Worm (Caenorhabditis elegans): ENCODE data around the gene bgnt-1.4.

bgnt-1.4 gene

ce11 chrV:4788823-4789222 lies 28.0 kb downstream of the bgnt-1.4 start, which contains the start of gene R02F11.10:
TSS of gene R02F11.10 (plus strand) at chrV:4789123.
- TF ChIP-seq ref-1 (GFP tag; conservative IDR thresholded peaks at IDR 0.05) (no peak), ztf-23 (GFP tag; IDR thresholded peaks at IDR 0.05) (no peak), T22C8.4 (GFP tag; IDR thresholded peaks at IDR 0.05) (no peak), ztf-29 (GFP tag; IDR thresholded peaks at IDR 0.05) (no peak), cog-1 (tag; optimal IDR thresholded peaks at IDR 0.05) (no peak), med-1 (GFP tag; optimal IDR thresholded peaks at IDR 0.05; ENCODE audit: insufficient read depth) (no peak), klf-2 (GFP tag; conservative IDR thresholded peaks at IDR 0.05) (no peak), tab-1 (GFP tag; IDR thresholded peaks at IDR 0.05) (no peak), flt-1 (GFP tag; IDR thresholded peaks at IDR 0.05) (no peak)

ce11 chrV:4790368-4790767 lies 29.6 kb downstream of the bgnt-1.4 start, which contains the start of gene R02F11.12:
TSS of gene R02F11.12 (plus strand) at chrV:4790668.
- no peak for TF ChIP-seq flt-1 (GFP tag; IDR thresholded peaks at IDR 0.05)
- TF ChIP-seq ref-1 (GFP tag; conservative IDR thresholded peaks at IDR 0.05) = no peak
- no peak for TF ChIP-seq T22C8.4 (GFP tag; IDR thresholded peaks at IDR 0.05)
- TF ChIP-seq ztf-23 (GFP tag; IDR thresholded peaks at IDR 0.05) = no peak

- TF ChIP-seq flt-1 (GFP tag; IDR thresholded peaks at IDR 0.05) = no peak
- TF ChIP-seq ref-1 (GFP tag; conservative IDR thresholded peaks at IDR 0.05) = no peak
- TF ChIP-seq klf-2 (GFP tag; conservative IDR thresholded peaks at IDR 0.05) = no peak
- TF ChIP-seq med-1 (GFP tag; optimal IDR thresholded peaks at IDR 0.05; ENCODE audit: insufficient read depth) = no peak
- TF ChIP-seq cog-1 (tag; optimal IDR thresholded peaks at IDR 0.05) = no peak
- no peak for TF ChIP-seq tab-1 (GFP tag; IDR thresholded peaks at IDR 0.05)
- TF ChIP-seq ztf-23 (GFP tag; IDR thresholded peaks at IDR 0.05) = no peak
- TF ChIP-seq ztf-29 (GFP tag; IDR thresholded peaks at IDR 0.05) = no peak
- TF ChIP-seq T22C8.4 (GFP tag; IDR thresholded peaks at IDR 0.05) = no peak
Measured at ce11 chrV:4791569-4791968, 30.8 kb downstream of the bgnt-1.4 start, which contains the start of gene R02F11.11. TSS of gene R02F11.11 (plus strand) at chrV:4791869.

ce11 chrV:4794308-4794707 lies 33.5 kb downstream of the bgnt-1.4 start, which contains the start of gene R02F11.2:
TSS of gene R02F11.2 (plus strand) at chrV:4794599.
- TF ChIP-seq ztf-29 (GFP tag; IDR thresholded peaks at IDR 0.05) (no peak), klf-2 (GFP tag; conservative IDR thresholded peaks at IDR 0.05) (no peak), ztf-23 (GFP tag; IDR thresholded peaks at IDR 0.05) (no peak)

- TF ChIP-seq med-1 (GFP tag; optimal IDR thresholded peaks at IDR 0.05; ENCODE audit: insufficient read depth) = no peak
- TF ChIP-seq ref-1 (GFP tag; conservative IDR thresholded peaks at IDR 0.05) = no peak
- no peak for TF ChIP-seq tab-1 (GFP tag; IDR thresholded peaks at IDR 0.05)
- no peak for TF ChIP-seq klf-2 (GFP tag; conservative IDR thresholded peaks at IDR 0.05)
- TF ChIP-seq flt-1 (GFP tag; IDR thresholded peaks at IDR 0.05) = no peak
- no peak for TF ChIP-seq ztf-29 (GFP tag; IDR thresholded peaks at IDR 0.05)
- no peak for TF ChIP-seq cog-1 (tag; optimal IDR thresholded peaks at IDR 0.05)
- TF ChIP-seq ztf-23 (GFP tag; IDR thresholded peaks at IDR 0.05) = no peak
- TF ChIP-seq T22C8.4 (GFP tag; IDR thresholded peaks at IDR 0.05) = no peak
Measured at ce11 chrV:4800794-4801193, 40.0 kb downstream of the bgnt-1.4 start, which contains the start of gene R02F11.1. TSS of gene R02F11.1 (plus strand) at chrV:4801094.

ce11 chrV:4801943-4802342 lies 41.2 kb downstream of the bgnt-1.4 start:
- TF ChIP-seq T22C8.4 (GFP tag; IDR thresholded peaks at IDR 0.05) (no peak), ztf-23 (GFP tag; IDR thresholded peaks at IDR 0.05) (no peak)

ce11 chrV:4805847-4806246 lies 45.1 kb downstream of the bgnt-1.4 start, which contains the start of gene R02F11.3:
TSS of gene R02F11.3 (minus strand) at chrV:4805947.
- TF ChIP-seq cog-1 (tag; optimal IDR thresholded peaks at IDR 0.05) (no peak), klf-2 (GFP tag; conservative IDR thresholded peaks at IDR 0.05) (no peak), tab-1 (GFP tag; IDR thresholded peaks at IDR 0.05) (no peak)

- no peak for TF ChIP-seq klf-2 (GFP tag; conservative IDR thresholded peaks at IDR 0.05)
- no peak for TF ChIP-seq med-1 (GFP tag; optimal IDR thresholded peaks at IDR 0.05; ENCODE audit: insufficient read depth)
- TF ChIP-seq tab-1 (GFP tag; IDR thresholded peaks at IDR 0.05) = no peak
- no peak for TF ChIP-seq T22C8.4 (GFP tag; IDR thresholded peaks at IDR 0.05)
- no peak for TF ChIP-seq ztf-23 (GFP tag; IDR thresholded peaks at IDR 0.05)
- TF ChIP-seq cog-1 (tag; optimal IDR thresholded peaks at IDR 0.05) = no peak
- no peak for TF ChIP-seq flt-1 (GFP tag; IDR thresholded peaks at IDR 0.05)
- TF ChIP-seq ref-1 (GFP tag; conservative IDR thresholded peaks at IDR 0.05) = no peak
- no peak for TF ChIP-seq ztf-29 (GFP tag; IDR thresholded peaks at IDR 0.05)
Measured at ce11 chrV:4806859-4807258, 46.1 kb downstream of the bgnt-1.4 start.

ce11 chrV:4810653-4811052 lies 49.9 kb downstream of the bgnt-1.4 start:
- TF ChIP-seq cog-1 (tag; optimal IDR thresholded peaks at IDR 0.05) (peak; percentile 58), flt-1 (GFP tag; IDR thresholded peaks at IDR 0.05) (peak; percentile 46; the same call in 1 of the 2 replicates), klf-2 (GFP tag; conservative IDR thresholded peaks at IDR 0.05) (no peak), tab-1 (GFP tag; IDR thresholded peaks at IDR 0.05) (0 out of 2 replicates have a peak, but pooled peaks have one; percentile 7)

Measured in whole organism, midembryonic.